Fruit fly (Drosophila melanogaster) whole organism, embryonic: ENCODE measurements around the gene CG10730.

Experiments
- Abd-B ChIP-seq: fragments of 200-800 bp; sonication (Bioruptor generic); optimal IDR thresholded peaks from 2 replicates; lab custom pipeline; 2018; ENCODE audit warnings: missing biosample characterization, mild to moderate bottlenecking, missing genetic modification characterization, moderate library complexity
- Awh ChIP-seq: fragments of 200-800 bp; sonication (Bioruptor generic); IDR thresholded peaks from 2 replicates; pipeline ENCODE4, ENCODE4 v1.3.6; 2022; ENCODE audit warnings: missing biosample characterization, missing genetic modification characterization
- BtbVII ChIP-seq: fragments of 200-800 bp; sonication (Bioruptor generic); optimal IDR thresholded peaks from 3 replicates; lab custom pipeline; 2017; ENCODE audit warnings: missing biosample characterization, mild to moderate bottlenecking, missing genetic modification characterization
- CG10321 ChIP-seq: fragments of 200-800 bp; sonication (Bioruptor generic); IDR thresholded peaks from 2 replicates; pipeline ENCODE4 v1.3.6; 2022; ENCODE audit warnings: missing biosample characterization, missing genetic modification characterization
- CG10543 ChIP-seq: fragments of 200-800 bp; sonication (Bioruptor generic); optimal IDR thresholded peaks from 3 replicates; lab custom pipeline; 2017; ENCODE audit warnings: missing biosample characterization, mild to moderate bottlenecking, missing genetic modification characterization, moderate library complexity
- CG10565 ChIP-seq: fragments of 200-800 bp; sonication (Bioruptor generic); optimal IDR thresholded peaks from 3 replicates; lab custom pipeline; 2016; ENCODE audit warnings: missing biosample characterization, mild to moderate bottlenecking, missing genetic modification characterization
- CG10979 ChIP-seq: fragments of 200-800 bp; sonication (Bioruptor generic); optimal IDR thresholded peaks from 2 replicates; lab custom pipeline; 2018; ENCODE audit warnings: missing biosample characterization, mild to moderate bottlenecking, missing genetic modification characterization, moderate library complexity
- CG11398 ChIP-seq: fragments of 200-800 bp; sonication (Bioruptor generic); optimal IDR thresholded peaks from 2 replicates; lab custom pipeline; 2016; ENCODE audit warnings: missing biosample characterization, missing genetic modification characterization
- CG12299 ChIP-seq: fragments of 200-800 bp; sonication (Bioruptor generic); optimal IDR thresholded peaks from 2 replicates; lab custom pipeline; 2018; ENCODE audit warnings: missing biosample characterization, mild to moderate bottlenecking, missing genetic modification characterization
- CG12391 ChIP-seq: fragments of 200-800 bp; sonication (Bioruptor generic); optimal IDR thresholded peaks from 3 replicates; lab custom pipeline; 2018; ENCODE audit warnings: missing biosample characterization, mild to moderate bottlenecking, missing genetic modification characterization, moderate library complexity
- CG13123 ChIP-seq: fragments of 200-800 bp; sonication (Bioruptor generic); optimal IDR thresholded peaks from 2 replicates; lab custom pipeline; 2016; ENCODE audit warnings: missing biosample characterization, missing genetic modification characterization
- CG15514 ChIP-seq: fragments of 200-800 bp; sonication (Bioruptor generic); optimal IDR thresholded peaks from 3 replicates; lab custom pipeline; 2017; ENCODE audit warnings: missing biosample characterization, missing genetic modification characterization, mild to moderate bottlenecking, moderate library complexity, missing genetic modification reagents
- CG18599 ChIP-seq: fragments of 200-800 bp; sonication (Bioruptor generic); optimal IDR thresholded peaks from 3 replicates; lab custom pipeline; 2017; ENCODE audit warnings: missing biosample characterization, missing genetic modification characterization, mild to moderate bottlenecking, moderate library complexity, missing genetic modification reagents
- CG2199 ChIP-seq: fragments of 200-800 bp; sonication (Bioruptor generic); IDR thresholded peaks from 3 replicates; pipeline ENCODE4 v1.3.6; 2022; ENCODE audit warnings: missing biosample characterization, missing genetic modification characterization
- CG31388 ChIP-seq: fragments of 200-800 bp; sonication (Bioruptor generic); optimal IDR thresholded peaks from 2 replicates; lab custom pipeline; 2016; ENCODE audit warnings: missing biosample characterization, missing genetic modification characterization
- CG34422 ChIP-seq: fragments of 200-800 bp; sonication (Bioruptor generic); IDR thresholded peaks from 3 replicates; pipeline ENCODE4 v1.3.6; 2022; ENCODE audit warnings: missing biosample characterization, missing genetic modification characterization
- CG4424 ChIP-seq: fragments of 200-800 bp; sonication (Bioruptor generic); optimal IDR thresholded peaks from 3 replicates; lab custom pipeline; 2016; ENCODE audit warnings: missing biosample characterization, missing genetic modification characterization
- CG5245 ChIP-seq: fragments of 200-800 bp; sonication (Bioruptor generic); optimal IDR thresholded peaks from 3 replicates; lab custom pipeline; 2016; ENCODE audit warnings: missing biosample characterization, missing genetic modification characterization
- CG6683 ChIP-seq: fragments of 200-800 bp; sonication (Bioruptor generic); optimal IDR thresholded peaks from 2 replicates; lab custom pipeline; 2017; ENCODE audit warnings: missing biosample characterization, mild to moderate bottlenecking, missing genetic modification characterization, missing genetic modification reagents
- CG7963 ChIP-seq: fragments of 200-800 bp; sonication (Bioruptor generic); IDR thresholded peaks from 3 replicates; pipeline ENCODE4 v1.3.6; 2022; ENCODE audit warnings: missing biosample characterization, missing genetic modification characterization; ENCODE audit not compliant: partially characterized antibody
- CG8388 ChIP-seq: fragments of 200-800 bp; sonication (Bioruptor generic); optimal IDR thresholded peaks from 2 replicates; lab custom pipeline; 2019; ENCODE audit warnings: missing biosample characterization, mild to moderate bottlenecking, missing genetic modification characterization, moderate library complexity
- CG9727 ChIP-seq: fragments of 200-800 bp; sonication (Bioruptor generic); optimal IDR thresholded peaks from 3 replicates; lab custom pipeline; 2017; ENCODE audit warnings: missing biosample characterization, mild to moderate bottlenecking, missing genetic modification characterization
- CG9817 ChIP-seq: fragments of 200-800 bp; sonication (Bioruptor generic); optimal IDR thresholded peaks from 2 replicates; lab custom pipeline; 2018; ENCODE audit warnings: missing biosample characterization, mild to moderate bottlenecking, missing genetic modification characterization, moderate library complexity
- Dad ChIP-seq: fragments of 200-800 bp; sonication (Bioruptor generic); optimal IDR thresholded peaks from 3 replicates; lab custom pipeline; 2016; ENCODE audit warnings: missing biosample characterization, missing genetic modification characterization
- GATAe ChIP-seq: fragments of 200-800 bp; sonication (Bioruptor generic); conservative IDR thresholded peaks from 2 replicates; pipeline ENCODE4 v1.3.6; 2022; ENCODE audit warnings: missing biosample characterization, missing genetic modification characterization
- HHEX ChIP-seq: fragments of 200-800 bp; sonication (Bioruptor generic); optimal IDR thresholded peaks from 3 replicates; lab custom pipeline; 2017; ENCODE audit warnings: missing biosample characterization, mild to moderate bottlenecking, missing genetic modification characterization, missing genetic modification reagents
- Hsf ChIP-seq: fragments of 200-800 bp; sonication (Bioruptor generic); optimal IDR thresholded peaks from 3 replicates; lab custom pipeline; 2016; ENCODE audit warnings: missing biosample characterization, missing genetic modification characterization
- Stat92E ChIP-seq, 3 experiments: fragments of >200 bp in 2 of 3; fragments of 200-800 bp in 1 of 3; sonication (Bioruptor generic) in 1 of 3; optimal IDR thresholded peaks; 2 replicates each; lab custom pipeline; 2017 to 2019; ENCODE audit warnings: missing biosample characterization in 3 of 3, missing genetic modification characterization in 3 of 3, mild to moderate bottlenecking in 1 of 3, moderate library complexity in 1 of 3
- Taf1 ChIP-seq: fragments of 200-800 bp; sonication (Bioruptor generic); IDR thresholded peaks from 2 replicates; pipeline ENCODE4 v1.3.6; 2022; ENCODE audit warnings: missing biosample characterization, missing genetic modification characterization
- Usf ChIP-seq: fragments of 200-800 bp; sonication (Bioruptor generic); optimal IDR thresholded peaks from 2 replicates; lab custom pipeline; 2017; ENCODE audit warnings: missing genotype, missing biosample characterization, missing genetic modification characterization
- cad ChIP-seq: fragments of >200 bp; optimal IDR thresholded peaks from 2 replicates; lab custom pipeline; 2017; ENCODE audit warnings: missing biosample characterization, missing genetic modification characterization
- corto ChIP-seq: fragments of 200-800 bp; sonication (Bioruptor generic); optimal IDR thresholded peaks from 2 replicates; lab custom pipeline; 2016; ENCODE audit warnings: missing biosample characterization, mild to moderate bottlenecking, missing genetic modification characterization, moderate library complexity
- crc ChIP-seq: fragments of 200-800 bp; sonication (Bioruptor generic); optimal IDR thresholded peaks from 2 replicates; lab custom pipeline; 2016; ENCODE audit warnings: missing biosample characterization, missing genetic modification characterization
- cwo ChIP-seq: fragments of 200-800 bp; sonication (Bioruptor generic); optimal IDR thresholded peaks from 3 replicates; lab custom pipeline; 2017; ENCODE audit warnings: missing biosample characterization, missing genetic modification characterization, mild to moderate bottlenecking, moderate library complexity, missing genetic modification reagents
- dmrt11E ChIP-seq: fragments of 200-800 bp; sonication (Bioruptor generic); optimal IDR thresholded peaks from 3 replicates; lab custom pipeline; 2018; ENCODE audit warnings: missing biosample characterization, mild to moderate bottlenecking, missing genetic modification characterization, moderate library complexity
- emc ChIP-seq: fragments of 200-800 bp; sonication (Bioruptor generic); optimal IDR thresholded peaks from 2 replicates; lab custom pipeline; 2016; ENCODE audit warnings: missing biosample characterization, missing genetic modification characterization
- hbn ChIP-seq: fragments of 200-800 bp; sonication (Bioruptor generic); IDR thresholded peaks from 2 replicates; pipeline ENCODE4 v1.3.6; 2022; ENCODE audit warnings: missing biosample characterization, missing genetic modification characterization; ENCODE audit not compliant: partially characterized antibody
- insv ChIP-seq, 2 experiments: fragments of 200-800 bp; sonication (Bioruptor generic); optimal IDR thresholded peaks; 3 replicates each; lab custom pipeline; 2016 to 2018; ENCODE audit warnings: missing biosample characterization in 2 of 2, missing genetic modification characterization in 2 of 2
- lbe ChIP-seq: fragments of 200-800 bp; sonication (Bioruptor generic); optimal IDR thresholded peaks from 2 replicates; lab custom pipeline; 2016; ENCODE audit warnings: missing biosample characterization, mild to moderate bottlenecking, missing genetic modification characterization
- pan ChIP-seq, 4 experiments: fragments of >200 bp in 3 of 4; fragments of 200-800 bp in 1 of 4; sonication (Bioruptor generic) in 1 of 4; optimal IDR thresholded peaks in 3 of 4; IDR thresholded peaks in 1 of 4; 2 replicates each; pipeline versions ENCODE4 v1.3.6 to Lab custom; 2017 to 2022; ENCODE audit warnings: missing biosample characterization in 2 of 4, missing genetic modification characterization in 2 of 4, mixed read lengths in 1 of 4
- psq ChIP-seq: fragments of 200-800 bp; sonication (Bioruptor generic); optimal IDR thresholded peaks from 2 replicates; lab custom pipeline; 2017; ENCODE audit warnings: missing biosample characterization, missing genetic modification characterization
- pum ChIP-seq: fragments of 200-800 bp; sonication (Bioruptor generic); optimal IDR thresholded peaks from 2 replicates; lab custom pipeline; 2016; ENCODE audit warnings: missing biosample characterization, missing genetic modification characterization
- ranshi ChIP-seq: fragments of 200-800 bp; sonication (Bioruptor generic); IDR thresholded peaks from 2 replicates; pipeline ENCODE4 v1.3.6; 2022; ENCODE audit warnings: missing biosample characterization, missing genetic modification characterization
- rib ChIP-seq: fragments of 200-800 bp; sonication (Bioruptor generic); IDR thresholded peaks from 2 replicates; pipeline ENCODE4 v1.3.6; 2022; ENCODE audit warnings: missing biosample characterization, missing genetic modification characterization
- sc ChIP-seq, 3 experiments: fragments of >200 bp in 2 of 3; fragments of 200-800 bp in 1 of 3; sonication (Bioruptor generic) in 1 of 3; optimal IDR thresholded peaks; 2 replicates in 2 of 3; 3 replicates in 1 of 3; lab custom pipeline; 2017; ENCODE audit warnings: mild to moderate bottlenecking in 1 of 3, missing biosample characterization in 1 of 3, missing genetic modification characterization in 1 of 3, missing genetic modification reagents in 1 of 3
- wek ChIP-seq: fragments of 200-800 bp; sonication (Bioruptor generic); optimal IDR thresholded peaks from 3 replicates; lab custom pipeline; 2018; ENCODE audit warnings: missing biosample characterization, mild to moderate bottlenecking, missing genetic modification characterization, moderate library complexity

The CG10730 gene

DNA sequence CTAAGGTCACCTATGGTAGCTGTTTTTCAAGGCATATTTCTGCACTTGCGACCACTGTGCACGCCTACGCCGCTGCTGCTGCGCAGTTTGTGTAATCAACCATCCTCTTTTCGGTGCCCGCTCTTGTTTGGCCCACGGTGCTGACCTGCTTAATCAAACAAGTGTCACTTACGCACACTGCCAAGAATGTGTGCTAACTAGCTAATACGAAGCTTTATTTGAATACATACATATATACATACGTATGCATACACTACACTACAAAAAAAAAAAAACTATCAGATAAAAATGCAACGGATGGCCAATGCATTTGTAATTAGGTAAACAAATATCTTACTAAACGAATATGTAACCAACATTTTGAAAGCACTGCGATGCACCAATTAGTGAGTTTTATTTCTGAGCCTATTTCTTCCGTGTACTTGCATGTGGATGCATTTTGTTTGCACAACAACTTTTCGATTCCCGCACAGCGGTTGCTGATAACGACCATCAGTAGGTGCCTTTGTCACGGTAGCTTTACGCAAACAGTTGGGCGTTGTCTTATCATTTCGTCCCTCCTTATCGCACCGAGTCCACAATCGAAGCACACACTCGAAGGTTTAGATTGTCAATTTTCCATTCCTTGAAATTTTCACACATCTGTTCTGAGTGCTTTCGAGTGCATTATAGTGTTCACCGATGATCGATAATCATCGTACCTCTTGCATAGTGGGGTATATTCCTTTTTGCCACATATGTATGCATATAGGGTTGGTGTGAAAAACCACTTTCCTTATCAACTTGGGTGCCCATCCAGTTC lies 14.5 kb upstream of the CG10730 start (continued):
- TF ChIP-seq wek (GFP tag; lab: Kevin White, UChicago) = peak; percentile 60
- TF ChIP-seq CG11398 (GFP tag; lab: Kevin White, UChicago) = peak; percentile 78
- TF ChIP-seq Stat92E (GFP tag; optimal IDR thresholded peaks at IDR 0.05; lab: Kevin White, UChicago) = peak in 1 of 3 experiments; percentile 68
- TF ChIP-seq CG10543 = peak; percentile 70
- peak; percentile 58 for TF ChIP-seq crc (GFP tag; lab: Kevin White, UChicago)
- no peak for TF ChIP-seq sc (optimal IDR thresholded peaks at IDR 0.05; lab: Kevin White, UChicago)
- TF ChIP-seq sc (GFP tag; optimal IDR thresholded peaks at IDR 0.05; lab: Kevin White, UChicago) = peak; percentile 81
- TF ChIP-seq CG9817 (tag; lab: Kevin White, UChicago) = peak; percentile 57
- TF ChIP-seq pum (GFP tag; lab: Kevin White, UChicago) = peak; percentile 84
- TF ChIP-seq Hsf (GFP tag; lab: Kevin White, UChicago) = peak; percentile 83
- TF ChIP-seq CG4424 (GFP tag; lab: Kevin White, UChicago) = peak; percentile 77
- TF ChIP-seq Awh (GFP tag; lab: Robert Waterston, UW) = peak; percentile 90
- no peak for TF ChIP-seq cad (GFP tag; lab: Kevin White, UChicago)
- peak; percentile 57; the same call in 1 of the 2 replicates for TF ChIP-seq CG10321 (GFP tag; lab: Robert Waterston, UW)
- peak; percentile 87 for TF ChIP-seq CG18599 (GFP tag; lab: Kevin White, UChicago)
- no peak for TF ChIP-seq hbn (GFP tag; lab: Robert Waterston, UW)
- TF ChIP-seq CG10979 (tag; lab: Kevin White, UChicago) = peak; percentile 82
- peak; percentile 86 for TF ChIP-seq HHEX (GFP tag; lab: Kevin White, UChicago)
- peak; percentile 81 for TF ChIP-seq ranshi (GFP tag; lab: Robert Waterston, UW)
- TF ChIP-seq GATAe (GFP tag; lab: Robert Waterston, UW) = peak; percentile 79
- peak; percentile 40 for TF ChIP-seq CG5245 (GFP tag; lab: Kevin White, UChicago)
- peak; percentile 77 for TF ChIP-seq CG9727 (GFP tag; lab: Kevin White, UChicago)
- peak; percentile 36 for TF ChIP-seq Usf
- TF ChIP-seq CG8388 (GFP tag; lab: Kevin White, UChicago) = peak; percentile 81
- peak; percentile 71 for TF ChIP-seq rib
- peak; percentile 71 for TF ChIP-seq CG15514
- TF ChIP-seq Dad (GFP tag; lab: Kevin White, UChicago) = peak; percentile 59
- peak; percentile 67 for TF ChIP-seq CG12299
- peak; percentile 42; the same call in 1 of the 2 replicates for TF ChIP-seq Taf1
- peak; percentile 89 for TF ChIP-seq corto
- peak; percentile 32 for TF ChIP-seq emc
- peak; percentile 37 for TF ChIP-seq Abd-B (GFP tag; lab: Kevin White, UChicago)
- TF ChIP-seq CG6683 (GFP tag; lab: Kevin White, UChicago) = peak; percentile 77
- peak; percentile 83 for TF ChIP-seq BtbVII (GFP tag; lab: Kevin White, UChicago)
- TF ChIP-seq psq (GFP tag; lab: Kevin White, UChicago) = peak; percentile 56
- TF ChIP-seq pan (optimal IDR thresholded peaks at IDR 0.05; lab: Kevin White, UChicago) = no peak
- TF ChIP-seq pan (GFP tag; optimal IDR thresholded peaks at IDR 0.05 in 1 of 2, IDR thresholded peaks at IDR 0.05 in 1 of 2) = peak in 1 of 2 experiments; percentile 92
- TF ChIP-seq cwo (GFP tag; lab: Kevin White, UChicago) = peak; percentile 90
- peak; percentile 79; the same call in 1 of the 3 replicates for TF ChIP-seq CG2199 (GFP tag; lab: Robert Waterston, UW)
- peak; percentile 73 for TF ChIP-seq CG34422
- TF ChIP-seq CG13123 (GFP tag; lab: Kevin White, UChicago) = peak; percentile 77
- peak; percentile 80 for TF ChIP-seq dmrt11E (tag; lab: Kevin White, UChicago)
- TF ChIP-seq CG10565 (GFP tag; lab: Kevin White, UChicago) = peak; percentile 56
- peak; percentile 8 to 19 for TF ChIP-seq insv (GFP tag; optimal IDR thresholded peaks at IDR 0.05; lab: Kevin White, UChicago)
- TF ChIP-seq CG12391 (tag; lab: Kevin White, UChicago) = peak; percentile 84
- no peak for TF ChIP-seq CG31388 (GFP tag; lab: Kevin White, UChicago)
- peak; percentile 93 for TF ChIP-seq lbe (GFP tag; lab: Kevin White, UChicago)
- TF ChIP-seq CG7963 (GFP tag; lab: Robert Waterston, UW) = no peak
